Worm (Caenorhabditis elegans): ENCODE results near the gene eel-1.

eel-1 gene

ce11 chrIV:3050054-3050990 is at the start of gene eel-1:
Gene eel-1, minus strand, starts transcription at chrIV:3050104.
- peak; percentile 69 for TF ChIP-seq gei-17 (GFP tag; optimal IDR thresholded peaks at IDR 0.05)
- TF ChIP-seq ztf-3 (GFP tag; optimal IDR thresholded peaks at IDR 0.05): peak; percentile 71
- peak; percentile 90 for TF ChIP-seq hmg-1.2 (GFP tag; IDR thresholded peaks at IDR 0.05)
- peak; percentile 55 for TF ChIP-seq mel-28 (tag; optimal IDR thresholded peaks at IDR 0.05; ENCODE audit: borderline replicate concordance)
- TF ChIP-seq F23B12.7 (tag; optimal IDR thresholded peaks at IDR 0.05; ENCODE audit: insufficient read depth): peak; percentile 58
- peak; percentile 95 for TF ChIP-seq Y53F4B.3 (GFP tag; IDR thresholded peaks at IDR 0.05)
- peak; percentile 96 for TF ChIP-seq egl-18 (GFP tag; IDR thresholded peaks at IDR 0.05)
- TF ChIP-seq F37B4.10 (GFP tag; IDR thresholded peaks at IDR 0.05): peak; percentile 99
- TF ChIP-seq ceh-79 (tag; optimal IDR thresholded peaks at IDR 0.05): peak; percentile 42
- peak; percentile 98 for TF ChIP-seq ceh-91 (GFP tag; IDR thresholded peaks at IDR 0.05)
- peak; percentile 34 for TF ChIP-seq F57C9.4 (tag; optimal IDR thresholded peaks at IDR 0.05)
- peak; percentile 90 for TF ChIP-seq cebp-1 (GFP tag; IDR thresholded peaks at IDR 0.05)
- peak; percentile 91 for TF ChIP-seq cebp-1 (tag; optimal IDR thresholded peaks at IDR 0.05)
- TF ChIP-seq nfyb-1 (GFP tag; IDR thresholded peaks at IDR 0.05): peak; percentile 99
- peak; percentile 96 for TF ChIP-seq Y67H2A.10 (GFP tag; conservative IDR thresholded peaks at IDR 0.05)
- TF ChIP-seq C06A6.2 (GFP tag; conservative IDR thresholded peaks at IDR 0.05): peak; percentile 95
- TF ChIP-seq C17E4.6 (GFP tag; IDR thresholded peaks at IDR 0.05): peak; percentile 98
- peak; percentile 86 for TF ChIP-seq dpl-1 (GFP tag; optimal IDR thresholded peaks at IDR 0.05)
- TF ChIP-seq egrh-3 (GFP tag; IDR thresholded peaks at IDR 0.05): peak; percentile 84
- peak; percentile 90 for TF ChIP-seq zim-3 (tag; optimal IDR thresholded peaks at IDR 0.05)
- TF ChIP-seq zfh-2 (GFP tag; conservative IDR thresholded peaks at IDR 0.05): peak; percentile 91
- TF ChIP-seq ztf-6 (GFP tag; IDR thresholded peaks at IDR 0.05): peak; percentile 97
- peak; percentile 95 for TF ChIP-seq lin-40 (tag; optimal IDR thresholded peaks at IDR 0.05)
- peak; percentile 95 for TF ChIP-seq lsl-1 (GFP tag; optimal IDR thresholded peaks at IDR 0.05)
- peak; percentile 98 for TF ChIP-seq ekl-4 (GFP tag; IDR thresholded peaks at IDR 0.05)
- peak; percentile 26 for TF ChIP-seq mxl-1 (tag; optimal IDR thresholded peaks at IDR 0.05)
- peak; percentile 94 for TF ChIP-seq hmg-20 (GFP tag; IDR thresholded peaks at IDR 0.05)
- TF ChIP-seq cebp-2 (GFP tag; IDR thresholded peaks at IDR 0.05): peak; percentile 95
- TF ChIP-seq T07F8.4 (tag; optimal IDR thresholded peaks at IDR 0.05): peak; percentile 85
- peak; percentile 53 for TF ChIP-seq hrde-1 (tag; optimal IDR thresholded peaks at IDR 0.05; ENCODE audit: borderline replicate concordance)
- TF ChIP-seq lin-26 (GFP tag; IDR thresholded peaks at IDR 0.05): peak; percentile 91
- peak; percentile 99 for TF ChIP-seq D2030.7 (GFP tag; IDR thresholded peaks at IDR 0.05)
- TF ChIP-seq Y53G8AR.9 (GFP tag; conservative IDR thresholded peaks at IDR 0.05): peak; percentile 99
- TF ChIP-seq madf-6 (GFP tag; IDR thresholded peaks at IDR 0.05): peak; percentile 98
- TF ChIP-seq tbp1 (GFP tag; optimal IDR thresholded peaks at IDR 0.05): peak; percentile 74
- TF ChIP-seq lir-1 (GFP tag; conservative IDR thresholded peaks at IDR 0.05): peak; percentile 98
- peak; percentile 97 for TF ChIP-seq nhr-120 (GFP tag; IDR thresholded peaks at IDR 0.05)
- peak; percentile 88 for TF ChIP-seq nhr-80 (tag; optimal IDR thresholded peaks at IDR 0.05)
- TF ChIP-seq ztf-25 (GFP tag; IDR thresholded peaks at IDR 0.05): peak; percentile 99
- peak; percentile 87 for TF ChIP-seq atf-7 (tag; optimal IDR thresholded peaks at IDR 0.05)
- TF ChIP-seq sptf-2 (GFP tag; optimal IDR thresholded peaks at IDR 0.05): peak; percentile 35
- TF ChIP-seq snpc-4 (GFP tag; optimal IDR thresholded peaks at IDR 0.05): peak; percentile 75
- peak; percentile 2 to 75 (median 70) for TF ChIP-seq snpc-4 (tag; optimal IDR thresholded peaks at IDR 0.05)
- peak; percentile 94 for TF ChIP-seq bed-1 (GFP tag; IDR thresholded peaks at IDR 0.05)
- TF ChIP-seq madf-8 (GFP tag; conservative IDR thresholded peaks at IDR 0.05): peak; percentile 93
- TF ChIP-seq attf-5 (GFP tag; optimal IDR thresholded peaks at IDR 0.05): peak; percentile 96
- peak; percentile 92 for TF ChIP-seq unc-130 (GFP tag; optimal IDR thresholded peaks at IDR 0.05)

Data from whole organism, young adult.